Fruit fly (Drosophila melanogaster) whole organism, embryonic: ENCODE results near the gene CG7408.

ENCODE experiments used
- Aef1 ChIP-seq: fragments of 200-800 bp; sonication (Bioruptor generic); IDR thresholded peaks from 3 replicates; pipeline ENCODE4 v1.3.6; 2022; ENCODE audit warnings: missing biosample characterization, missing genetic modification characterization
- Awh ChIP-seq: fragments of 200-800 bp; sonication (Bioruptor generic); IDR thresholded peaks from 2 replicates; pipeline ENCODE4, ENCODE4 v1.3.6; 2022; ENCODE audit warnings: missing biosample characterization, missing genetic modification characterization
- CG10267 ChIP-seq: fragments of 200-800 bp; sonication (Bioruptor generic); optimal IDR thresholded peaks from 2 replicates; lab custom pipeline; 2018; ENCODE audit warnings: missing biosample characterization, mild to moderate bottlenecking, missing genetic modification characterization, moderate library complexity
- CG11247 ChIP-seq: fragments of 200-800 bp; sonication (Bioruptor generic); IDR thresholded peaks from 2 replicates; pipeline ENCODE4 v1.3.6; 2022; ENCODE audit warnings: missing biosample characterization, missing genetic modification characterization
- CG11456 ChIP-seq: fragments of 200-800 bp; sonication (Bioruptor generic); IDR thresholded peaks from 3 replicates; pipeline ENCODE4 v1.3.6; 2022; ENCODE audit warnings: missing biosample characterization, missing genetic modification characterization
- CG11696 ChIP-seq: fragments of 200-800 bp; sonication (Bioruptor generic); IDR thresholded peaks from 2 replicates; pipeline ENCODE4 v1.3.6; 2022; ENCODE audit warnings: missing biosample characterization, missing genetic modification characterization
- CG12299 ChIP-seq: fragments of 200-800 bp; sonication (Bioruptor generic); optimal IDR thresholded peaks from 2 replicates; lab custom pipeline; 2018; ENCODE audit warnings: missing biosample characterization, mild to moderate bottlenecking, missing genetic modification characterization
- CG17802 ChIP-seq: fragments of 200-800 bp; sonication (Bioruptor generic); optimal IDR thresholded peaks from 2 replicates; lab custom pipeline; 2018; ENCODE audit warnings: missing biosample characterization, mild to moderate bottlenecking, missing genetic modification characterization, moderate library complexity
- CG2129 ChIP-seq: fragments of 200-800 bp; sonication (Bioruptor generic); IDR thresholded peaks from 2 replicates; pipeline ENCODE4 v1.3.6; 2022; ENCODE audit warnings: missing biosample characterization, missing genetic modification characterization; ENCODE audit not compliant: partially characterized antibody
- CG32532 ChIP-seq: fragments of 200-800 bp; sonication (Bioruptor generic); IDR thresholded peaks from 2 replicates; pipeline ENCODE4 v1.3.6; 2022; ENCODE audit warnings: missing biosample characterization, missing genetic modification characterization
- CG34224 ChIP-seq: fragments of 200-800 bp; sonication (Bioruptor generic); IDR thresholded peaks from 3 replicates; pipeline ENCODE4 v1.3.6; 2022; ENCODE audit warnings: missing biosample characterization, missing genetic modification characterization; ENCODE audit not compliant: partially characterized antibody
- CG3847 ChIP-seq: fragments of 200-800 bp; sonication (Bioruptor generic); IDR thresholded peaks from 2 replicates; pipeline ENCODE4 v1.3.6; 2022; ENCODE audit warnings: missing biosample characterization, missing genetic modification characterization
- CG42726 ChIP-seq: fragments of 200-800 bp; sonication (Bioruptor generic); IDR thresholded peaks from 2 replicates; pipeline ENCODE4 v1.3.6; 2022; ENCODE audit warnings: missing biosample characterization, missing genetic modification characterization; ENCODE audit not compliant: partially characterized antibody
- CG7786 ChIP-seq: fragments of 200-800 bp; sonication (Bioruptor generic); optimal IDR thresholded peaks from 2 replicates; lab custom pipeline; 2016; ENCODE audit warnings: missing biosample characterization, missing genetic modification characterization
- CHES-1-like ChIP-seq: fragments of 200-800 bp; sonication (Bioruptor generic); optimal IDR thresholded peaks from 2 replicates; lab custom pipeline; 2016; ENCODE audit warnings: missing biosample characterization, missing genetic modification characterization
- Deaf1 ChIP-seq: fragments of 200-800 bp; optimal IDR thresholded peaks from 3 replicates; lab custom pipeline; 2019; ENCODE audit warnings: missing biosample characterization, mild to moderate bottlenecking, missing genetic modification characterization, moderate library complexity
- Dip2 ChIP-seq: fragments of 200-800 bp; sonication (Bioruptor generic); IDR thresholded peaks from 2 replicates; pipeline ENCODE4 v1.3.6; 2022; ENCODE audit warnings: missing biosample characterization, missing genetic modification characterization
- Doc3 ChIP-seq: fragments of 200-800 bp; sonication (Bioruptor generic); IDR thresholded peaks from 3 replicates; pipeline ENCODE4 v1.3.6; 2022; ENCODE audit warnings: missing biosample characterization, missing genetic modification characterization; ENCODE audit not compliant: partially characterized antibody
- Dref ChIP-seq: fragments of 200-800 bp; sonication (Bioruptor generic); IDR thresholded peaks from 2 replicates; pipeline ENCODE4 v1.3.6; 2022; ENCODE audit warnings: missing biosample characterization, missing genetic modification characterization
- E2f2 ChIP-seq: fragments of 200-800 bp; sonication (Bioruptor generic); IDR thresholded peaks from 2 replicates; pipeline ENCODE4 v1.3.6; 2022; ENCODE audit warnings: missing biosample characterization, missing genetic modification characterization
- HmgZ ChIP-seq: fragments of 200-800 bp; sonication (Bioruptor generic); optimal IDR thresholded peaks from 2 replicates; lab custom pipeline; 2018; ENCODE audit warnings: missing biosample characterization, mild to moderate bottlenecking, missing genetic modification characterization
- Hr78 ChIP-seq, 2 experiments: fragments of 200-800 bp in 1 of 2; fragments of >200 bp in 1 of 2; sonication (Bioruptor generic) in 1 of 2; optimal IDR thresholded peaks; 2 replicates each; lab custom pipeline; 2017 to 2019; ENCODE audit warnings: missing biosample characterization in 2 of 2, missing genetic modification characterization in 2 of 2, mild to moderate bottlenecking in 1 of 2, moderate library complexity in 1 of 2
- MBD-R2 ChIP-seq: fragments of 200-800 bp; sonication (Bioruptor generic); IDR thresholded peaks from 2 replicates; pipeline ENCODE4 v1.3.6; 2022; ENCODE audit warnings: missing biosample characterization, missing genetic modification characterization
- NFAT ChIP-seq: fragments of 200-800 bp; sonication (Bioruptor generic); IDR thresholded peaks from 2 replicates; pipeline ENCODE4 v1.3.6; 2022; ENCODE audit warnings: missing biosample characterization, missing genetic modification characterization
- Optix ChIP-seq: fragments of 200-800 bp; sonication (Bioruptor generic); IDR thresholded peaks from 3 replicates; pipeline ENCODE4 v1.3.6; 2022; ENCODE audit warnings: missing biosample characterization, missing genetic modification characterization
- Sin3A ChIP-seq: fragments of >200 bp; optimal IDR thresholded peaks from 2 replicates; lab custom pipeline; 2018
- Spps ChIP-seq: fragments of 200-800 bp; sonication (Bioruptor generic); optimal IDR thresholded peaks from 2 replicates; lab custom pipeline; 2018; ENCODE audit warnings: missing biosample characterization, mild to moderate bottlenecking, missing genetic modification characterization
- YL-1 ChIP-seq: fragments of 200-800 bp; sonication (Bioruptor generic); optimal IDR thresholded peaks from 3 replicates; lab custom pipeline; 2017; ENCODE audit warnings: missing biosample characterization, mild to moderate bottlenecking, missing genetic modification characterization
- ab ChIP-seq: fragments of 200-800 bp; sonication (Bioruptor generic); optimal IDR thresholded peaks from 2 replicates; lab custom pipeline; 2016; ENCODE audit warnings: missing biosample characterization, missing genetic modification characterization
- ato ChIP-seq: fragments of 200-800 bp; sonication (Bioruptor generic); IDR thresholded peaks from 2 replicates; pipeline ENCODE4 v1.3.6; 2022; ENCODE audit warnings: missing biosample characterization, missing genetic modification characterization; ENCODE audit not compliant: partially characterized antibody
- bigmax ChIP-seq: fragments of 200-800 bp; sonication (Bioruptor generic); optimal IDR thresholded peaks from 2 replicates; lab custom pipeline; 2018; ENCODE audit warnings: missing biosample characterization, mild to moderate bottlenecking, missing genetic modification characterization
- chn ChIP-seq: fragments of 200-800 bp; sonication (Bioruptor generic); optimal IDR thresholded peaks from 2 replicates; lab custom pipeline; 2016; ENCODE audit warnings: missing biosample characterization, missing genetic modification characterization
- dysf ChIP-seq: fragments of 200-800 bp; sonication (Bioruptor generic); IDR thresholded peaks from 3 replicates; pipeline ENCODE4 v1.3.6; 2022; ENCODE audit warnings: missing biosample characterization, missing genetic modification characterization
- fru ChIP-seq: fragments of >200 bp; optimal IDR thresholded peaks from 2 replicates; lab custom pipeline; 2017
- ftz-f1 ChIP-seq: fragments of 200-800 bp; sonication (Bioruptor generic); optimal IDR thresholded peaks from 2 replicates; lab custom pipeline; 2016; ENCODE audit warnings: missing biosample characterization, missing genetic modification characterization
- gcm2 ChIP-seq: fragments of 200-800 bp; sonication (Bioruptor generic); optimal IDR thresholded peaks from 2 replicates; lab custom pipeline; 2016; ENCODE audit warnings: missing biosample characterization, missing genetic modification characterization
- hbn ChIP-seq: fragments of 200-800 bp; sonication (Bioruptor generic); IDR thresholded peaks from 2 replicates; pipeline ENCODE4 v1.3.6; 2022; ENCODE audit warnings: missing biosample characterization, missing genetic modification characterization; ENCODE audit not compliant: partially characterized antibody
- kay ChIP-seq: fragments of 200-800 bp; sonication (Bioruptor generic); optimal IDR thresholded peaks from 2 replicates; lab custom pipeline; 2016; ENCODE audit warnings: missing biosample characterization, missing genetic modification characterization
- lab ChIP-seq: fragments of 200-800 bp; sonication (Bioruptor generic); optimal IDR thresholded peaks from 3 replicates; lab custom pipeline; 2017; ENCODE audit warnings: missing biosample characterization, missing genetic modification characterization, mild to moderate bottlenecking, moderate library complexity, missing genetic modification reagents
- luna ChIP-seq: fragments of 200-800 bp; sonication (Bioruptor generic); optimal IDR thresholded peaks from 2 replicates; lab custom pipeline; 2016; ENCODE audit warnings: missing biosample characterization, missing genetic modification characterization
- mld ChIP-seq: fragments of 200-800 bp; sonication (Bioruptor generic); IDR thresholded peaks from 3 replicates; pipeline ENCODE4 v1.3.6; 2022; ENCODE audit warnings: missing biosample characterization, missing genetic modification characterization; ENCODE audit not compliant: partially characterized antibody
- pzg ChIP-seq: fragments of 200-800 bp; sonication (Bioruptor generic); optimal IDR thresholded peaks from 3 replicates; lab custom pipeline; 2018; ENCODE audit warnings: missing biosample characterization, mild to moderate bottlenecking, missing genetic modification characterization, moderate library complexity
- ranshi ChIP-seq: fragments of 200-800 bp; sonication (Bioruptor generic); IDR thresholded peaks from 2 replicates; pipeline ENCODE4 v1.3.6; 2022; ENCODE audit warnings: missing biosample characterization, missing genetic modification characterization
- sens ChIP-seq: fragments of 200-800 bp; sonication (Bioruptor generic); peaks from one replicate; lab custom pipeline; 2016; ENCODE audit warnings: missing biosample characterization, missing genetic modification characterization
- slbo ChIP-seq: fragments of 200-800 bp; sonication (Bioruptor generic); IDR thresholded peaks from 2 replicates; pipeline ENCODE4 v1.3.6; 2022; ENCODE audit warnings: missing biosample characterization, missing genetic modification characterization
- sob ChIP-seq: fragments of 200-800 bp; sonication (Bioruptor generic); IDR thresholded peaks from 2 replicates; pipeline ENCODE4 v1.3.6; 2022; ENCODE audit warnings: missing biosample characterization, missing genetic modification characterization
- sug ChIP-seq: fragments of 200-800 bp; optimal IDR thresholded peaks from 2 replicates; lab custom pipeline; 2019; ENCODE audit warnings: missing biosample characterization, mild to moderate bottlenecking, missing genetic modification characterization, moderate library complexity
- tio ChIP-seq: fragments of 200-800 bp; sonication (Bioruptor generic); optimal IDR thresholded peaks from 2 replicates; lab custom pipeline; 2017; ENCODE audit warnings: missing biosample characterization, missing genetic modification characterization, inconsistent platforms
- tna ChIP-seq: fragments of 200-800 bp; sonication (Bioruptor generic); IDR thresholded peaks from 2 replicates; pipeline ENCODE4 v1.3.6; 2022; ENCODE audit warnings: missing biosample characterization, missing genetic modification characterization; ENCODE audit not compliant: partially characterized antibody
- tup ChIP-seq: fragments of 200-800 bp; sonication (Bioruptor generic); optimal IDR thresholded peaks from 2 replicates; lab custom pipeline; 2016; ENCODE audit warnings: missing biosample characterization, mild to moderate bottlenecking, missing genetic modification characterization, moderate library complexity
- zen2 ChIP-seq: fragments of 200-800 bp; sonication (Bioruptor generic); IDR thresholded peaks from 3 replicates; pipeline ENCODE4 v1.3.6; 2022; ENCODE audit warnings: missing biosample characterization, missing genetic modification characterization; ENCODE audit not compliant: partially characterized antibody
- zfh2 ChIP-seq: fragments of 200-800 bp; sonication (Bioruptor generic); optimal IDR thresholded peaks from 2 replicates; lab custom pipeline; 2016; ENCODE audit warnings: missing biosample characterization, missing genetic modification characterization

CG7408 gene

dm6 chr3L:17846982-17847355 is 31.9 kb upstream of the CG7408 start (continued):
- TF ChIP-seq E2f2 (GFP tag; lab: Robert Waterston, UW) = peak; percentile 48
- TF ChIP-seq gcm2 = no peak
- no peak for TF ChIP-seq tup (GFP tag; lab: Kevin White, UChicago)
- peak; percentile 75 for TF ChIP-seq ftz-f1 (GFP tag; lab: Kevin White, UChicago)
- TF ChIP-seq zfh2 = peak; percentile 16
- peak; percentile 75 for TF ChIP-seq bigmax (GFP tag; lab: Kevin White, UChicago)
- peak; percentile 54 for TF ChIP-seq CG2129 (GFP tag; lab: Robert Waterston, UW)
- TF ChIP-seq CG11247 (GFP tag; lab: Robert Waterston, UW) = 0 out of 2 replicates have a peak, but pooled peaks have one; percentile 11
- peak; percentile 35; the same call in 1 of the 2 replicates for TF ChIP-seq CG3847 (GFP tag; lab: Robert Waterston, UW)
- TF ChIP-seq zen2 (GFP tag; lab: Robert Waterston, UW) = peak; percentile 65
- peak; percentile 71 for TF ChIP-seq ato (GFP tag; lab: Robert Waterston, UW)
- TF ChIP-seq CG7786 = no peak
- peak; percentile 57 for TF ChIP-seq sug (tag; lab: Kevin White, UChicago)
- peak; percentile 24 for TF ChIP-seq Sin3A (lab: Kevin White, UChicago)
- no peak for TF ChIP-seq CG10267 (tag; lab: Kevin White, UChicago)
- no peak for TF ChIP-seq CHES-1-like (GFP tag; lab: Kevin White, UChicago)
- no peak for TF ChIP-seq Dip2 (GFP tag; lab: Robert Waterston, UW)
- TF ChIP-seq Spps (tag; lab: Kevin White, UChicago) = no peak
- peak; percentile 66; the same call in 1 of the 3 replicates for TF ChIP-seq mld (GFP tag; lab: Robert Waterston, UW)
- TF ChIP-seq Optix (GFP tag; lab: Robert Waterston, UW) = no peak
- TF ChIP-seq CG12299 = no peak
- TF ChIP-seq chn (GFP tag; lab: Kevin White, UChicago) = peak; percentile 29
- TF ChIP-seq YL-1 = peak; percentile 61
- peak; percentile 74 for TF ChIP-seq Dref (GFP tag; lab: Robert Waterston, UW)
- TF ChIP-seq Doc3 (GFP tag; lab: Robert Waterston, UW) = peak; percentile 62; the same call in 2 of the 3 replicates
- TF ChIP-seq slbo (GFP tag; lab: Robert Waterston, UW) = peak; percentile 57; the same call in 1 of the 2 replicates
- 0 out of 3 replicates have a peak, but pooled peaks have one; percentile 15 for TF ChIP-seq dysf (GFP tag; lab: Robert Waterston, UW)
- peak; percentile 36 for TF ChIP-seq pzg
- TF ChIP-seq NFAT (GFP tag; lab: Robert Waterston, UW) = peak; percentile 91
- TF ChIP-seq ranshi (GFP tag; lab: Robert Waterston, UW) = no peak
- TF ChIP-seq fru (lab: Kevin White, UChicago) = no peak
- no peak for TF ChIP-seq luna
- TF ChIP-seq Hr78 (GFP tag; optimal IDR thresholded peaks at IDR 0.05; lab: Kevin White, UChicago) = no peak
- TF ChIP-seq lab (GFP tag; lab: Kevin White, UChicago) = no peak
- peak; percentile 52 for TF ChIP-seq hbn (GFP tag; lab: Robert Waterston, UW)
- TF ChIP-seq CG11456 (GFP tag; lab: Robert Waterston, UW) = no peak
- peak; percentile 29; the same call in 1 of the 2 replicates for TF ChIP-seq MBD-R2 (GFP tag; lab: Robert Waterston, UW)
- TF ChIP-seq Awh (GFP tag; lab: Robert Waterston, UW) = no peak
- TF ChIP-seq tna = peak; percentile 72
- TF ChIP-seq Aef1 (GFP tag; lab: Robert Waterston, UW) = no peak
- TF ChIP-seq CG11696 (GFP tag; lab: Robert Waterston, UW) = no peak
- peak; percentile 76 for TF ChIP-seq sens (GFP tag; lab: Kevin White, UChicago)
- peak; percentile 78 for TF ChIP-seq CG42726 (GFP tag; lab: Robert Waterston, UW)
- peak; percentile 15 for TF ChIP-seq HmgZ (tag; lab: Kevin White, UChicago)
- TF ChIP-seq kay = no peak
- peak; percentile 68 for TF ChIP-seq CG34224
- TF ChIP-seq Deaf1 (tag; lab: Kevin White, UChicago) = peak; percentile 36
- TF ChIP-seq tio (GFP tag; lab: Kevin White, UChicago) = no peak
- TF ChIP-seq CG17802 = no peak
- TF ChIP-seq CG32532 = peak; percentile 32
- peak; percentile 62 for TF ChIP-seq sob (GFP tag; lab: Robert Waterston, UW)
- no peak for TF ChIP-seq ab (GFP tag; lab: Kevin White, UChicago)
